Fruit fly (Drosophila melanogaster): ENCODE results near the gene Pp2C1.

Gene Pp2C1

DNA sequence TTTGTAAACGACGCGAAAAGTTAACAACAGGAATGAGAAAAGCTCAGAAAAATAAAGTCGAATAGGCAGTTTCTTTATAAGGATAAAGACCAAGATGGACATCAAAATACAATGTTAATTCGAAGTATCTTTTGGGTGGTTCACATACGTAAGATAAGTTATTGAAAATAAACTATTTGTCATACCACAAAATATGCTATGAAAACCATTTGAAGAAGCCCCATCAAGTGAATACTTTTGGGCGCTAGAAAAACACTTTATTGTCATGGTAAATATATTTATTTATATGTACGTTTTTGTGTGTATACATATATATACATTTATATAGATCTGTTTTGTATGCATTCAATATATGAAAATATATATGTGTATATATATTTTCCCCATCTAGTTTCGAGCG lies 28.8 kb downstream of the Pp2C1 start:
- no peak for TF ChIP-seq insv (optimal IDR thresholded peaks at IDR 0.05)
- TF ChIP-seq Sin3A (optimal IDR thresholded peaks at IDR 0.05), result no peak
- TF ChIP-seq h (optimal IDR thresholded peaks at IDR 0.05), result no peak
- TF ChIP-seq psq (optimal IDR thresholded peaks at IDR 0.05), result no peak
- no peak for TF ChIP-seq Myc (optimal IDR thresholded peaks at IDR 0.05)
- TF ChIP-seq ttk (optimal IDR thresholded peaks at IDR 0.05), result no peak

DNA sequence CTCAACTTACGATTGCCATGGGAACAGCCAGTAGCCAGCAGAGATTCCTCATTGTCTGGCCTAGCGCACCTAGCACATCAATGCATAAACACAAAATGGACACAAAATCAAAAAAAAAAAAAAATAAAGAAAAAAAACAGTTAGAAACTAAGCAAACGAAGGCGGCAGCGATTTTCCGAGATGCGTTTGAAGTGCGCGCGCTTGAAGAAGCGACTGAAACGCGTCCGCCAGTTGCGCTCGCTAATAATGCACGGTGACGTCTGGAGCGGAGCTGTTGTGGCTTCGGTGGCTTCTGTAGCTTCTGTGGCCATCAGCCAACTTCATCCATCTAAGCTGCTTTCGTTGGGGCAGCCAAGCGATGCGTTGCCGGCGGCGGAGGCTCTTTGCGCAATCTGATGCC lies 32.3 kb downstream of the Pp2C1 start, which contains the start of gene CG15473:
CG15473 (minus strand) TSS at position 101 of the 400 bp plus-strand sequence.
- TF ChIP-seq ttk (optimal IDR thresholded peaks at IDR 0.05) (no peak), Myc (optimal IDR thresholded peaks at IDR 0.05) (no peak), insv (optimal IDR thresholded peaks at IDR 0.05) (no peak), Sin3A (optimal IDR thresholded peaks at IDR 0.05) (no peak)

DNA sequence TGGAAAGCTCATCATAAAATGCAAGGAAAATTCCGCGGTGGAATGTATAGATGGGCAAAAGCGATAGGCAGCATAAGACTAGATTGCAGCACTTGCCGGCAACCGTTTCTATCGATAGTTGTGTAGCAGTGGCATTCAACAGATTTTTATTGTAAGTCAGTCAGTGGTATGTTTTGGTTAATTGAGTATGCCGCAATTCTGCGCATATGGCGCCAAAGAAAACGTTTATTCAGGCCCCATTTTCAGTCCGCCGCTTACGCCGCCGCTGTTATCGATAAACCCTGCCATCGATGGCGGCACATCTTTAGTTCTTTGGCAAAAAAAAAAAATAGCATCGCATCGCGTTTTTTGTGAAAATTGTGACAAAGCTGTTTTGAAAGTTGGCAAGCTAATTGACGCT lies 37.0 kb downstream of the Pp2C1 start, which contains the start of the genes Cbp80 and Torsin:
Cbp80 (plus strand) TSS at position 265 of the 400 bp plus-strand sequence.
Torsin (minus strand) TSS at position 282 of the 400 bp plus-strand sequence.
- TF ChIP-seq ttk (optimal IDR thresholded peaks at IDR 0.05) (no peak), Myc (optimal IDR thresholded peaks at IDR 0.05) (no peak), h (optimal IDR thresholded peaks at IDR 0.05) (no peak), insv (optimal IDR thresholded peaks at IDR 0.05) (no peak), Sin3A (optimal IDR thresholded peaks at IDR 0.05) (no peak), psq (optimal IDR thresholded peaks at IDR 0.05) (no peak)

DNA sequence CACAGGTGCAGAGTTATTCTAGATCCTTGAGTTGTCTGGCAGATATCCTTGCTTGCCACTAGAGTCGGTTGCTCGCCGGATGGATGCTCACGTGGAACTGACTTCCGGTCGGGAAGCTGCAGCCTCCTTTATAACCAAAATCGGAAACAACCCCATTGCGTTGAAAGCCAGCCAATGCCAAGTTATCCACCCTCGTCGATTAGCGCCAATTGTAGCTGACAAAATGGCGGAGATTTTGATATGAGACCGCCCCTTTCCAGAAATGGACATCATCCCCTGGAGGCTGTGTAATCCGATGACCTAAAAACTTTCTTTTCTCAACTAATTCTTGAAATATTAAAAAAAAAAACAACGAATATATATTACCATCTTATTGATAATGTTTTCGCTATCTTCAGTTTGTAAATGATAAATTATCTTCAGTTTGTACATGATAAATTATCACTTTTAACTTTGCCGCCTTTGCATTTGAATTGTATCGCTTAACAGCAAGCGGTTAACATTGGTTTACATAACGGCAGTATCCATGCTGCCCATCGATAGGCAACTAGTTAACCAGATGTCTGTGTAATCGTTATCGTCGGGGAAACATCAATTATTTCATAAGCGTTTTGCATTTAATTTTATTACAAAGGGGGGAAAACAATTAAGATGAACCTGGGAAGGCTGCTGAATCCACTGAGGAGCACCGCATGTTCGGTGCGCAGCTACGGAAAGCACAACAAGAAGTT lies 39.2 kb downstream of the Pp2C1 start, which contains the start of the genes HLH4C and mRpL30:
HLH4C (minus strand) TSS at position 99 of the 731 bp plus-strand sequence.
mRpL30 (plus strand) TSS at position 556 of the 731 bp plus-strand sequence.
- TF ChIP-seq Sin3A (optimal IDR thresholded peaks at IDR 0.05) (no peak), insv (optimal IDR thresholded peaks at IDR 0.05) (no peak), ttk (optimal IDR thresholded peaks at IDR 0.05) (no peak), psq (optimal IDR thresholded peaks at IDR 0.05) (no peak), h (optimal IDR thresholded peaks at IDR 0.05) (no peak)

DNA sequence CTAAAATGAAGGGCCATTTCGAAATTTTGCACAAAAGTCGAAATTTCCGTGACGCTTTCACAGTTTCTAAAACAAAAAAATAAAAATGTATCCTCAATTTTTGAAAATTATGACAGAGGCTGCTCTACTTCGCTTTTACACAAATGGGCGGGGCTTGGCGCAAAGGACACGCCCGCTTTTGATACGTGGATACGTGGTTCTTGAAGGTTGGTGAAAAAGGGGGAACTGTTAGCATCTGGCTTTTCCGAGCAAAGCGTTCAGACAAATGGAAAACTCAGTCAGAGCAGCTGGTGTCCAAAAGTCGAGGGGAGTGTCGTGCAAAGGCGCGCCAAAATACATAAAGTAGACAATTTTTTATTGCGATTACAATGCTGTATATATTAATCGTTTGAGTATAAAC lies 41.9 kb downstream of the Pp2C1 start, which contains the start of gene CG3062:
CG3062 (minus strand) TSS at position 101 of the 400 bp plus-strand sequence.
- no peak for TF ChIP-seq Sin3A (optimal IDR thresholded peaks at IDR 0.05)

DNA sequence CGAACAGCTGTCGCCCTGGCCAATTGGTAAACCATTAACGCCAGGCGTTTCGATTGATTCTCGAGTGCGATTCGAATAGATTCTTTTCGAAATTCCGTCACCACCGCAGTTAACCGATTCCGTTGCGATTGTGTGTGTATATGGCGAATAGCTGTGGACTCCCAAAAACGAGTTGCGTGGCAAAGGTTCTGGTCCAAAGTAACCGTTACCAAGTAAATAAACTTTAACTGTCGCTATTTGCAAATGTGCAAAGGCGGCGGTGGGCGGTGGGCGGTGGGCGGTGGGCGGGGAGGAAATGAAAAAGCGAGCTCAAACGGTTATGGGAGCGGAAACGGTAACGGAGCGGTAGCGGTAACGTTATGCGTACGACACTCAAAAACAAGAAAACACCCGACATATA lies 42.8 kb downstream of the Pp2C1 start, which contains the start of gene CG3081:
CG3081 (minus strand) TSS at position 101 of the 400 bp plus-strand sequence.
- no peak for TF ChIP-seq psq (optimal IDR thresholded peaks at IDR 0.05)
- TF ChIP-seq Myc (optimal IDR thresholded peaks at IDR 0.05), result no peak
- TF ChIP-seq Sin3A (optimal IDR thresholded peaks at IDR 0.05), result no peak
- no peak for TF ChIP-seq insv (optimal IDR thresholded peaks at IDR 0.05)
- no peak for TF ChIP-seq ttk (optimal IDR thresholded peaks at IDR 0.05)
- TF ChIP-seq h (optimal IDR thresholded peaks at IDR 0.05), result no peak

DNA sequence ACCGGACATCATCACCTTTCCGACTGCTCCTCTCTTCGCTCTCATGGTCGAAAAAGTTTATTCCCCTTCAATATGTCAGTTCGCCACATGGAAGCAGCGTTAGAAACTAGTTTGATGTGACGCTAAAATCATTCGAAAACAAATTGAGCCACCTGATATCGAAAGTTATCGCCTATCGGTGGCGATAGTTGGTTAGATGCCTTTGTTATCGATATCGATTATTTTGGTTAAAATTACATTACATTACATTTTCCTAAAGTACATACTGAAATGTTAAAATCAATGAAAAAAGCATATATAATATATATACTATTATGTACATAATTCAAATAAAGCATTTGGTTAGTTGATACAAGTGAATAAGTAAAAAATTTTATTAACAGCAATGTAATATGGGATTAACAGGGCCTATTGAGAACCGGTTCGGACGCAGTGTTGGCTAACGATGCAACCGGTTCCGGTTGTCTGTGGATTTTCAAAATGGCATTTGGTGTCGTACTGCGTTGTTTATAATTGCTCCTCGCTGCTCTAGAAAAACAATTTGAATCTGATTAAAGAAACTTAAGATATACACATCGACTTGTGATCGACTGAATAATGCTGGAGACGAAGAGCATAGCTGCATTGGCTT lies 50.7 kb downstream of the Pp2C1 start, which contains the start of the genes Alms1a and pon:
Alms1a (minus strand) TSS at position 149 of the 631 bp plus-strand sequence.
pon (plus strand) TSS at position 463 of the 631 bp plus-strand sequence.
- TF ChIP-seq Myc (optimal IDR thresholded peaks at IDR 0.05) (no peak), psq (optimal IDR thresholded peaks at IDR 0.05) (no peak), Sin3A (optimal IDR thresholded peaks at IDR 0.05) (no peak), ttk (optimal IDR thresholded peaks at IDR 0.05) (no peak), insv (optimal IDR thresholded peaks at IDR 0.05) (no peak), h (optimal IDR thresholded peaks at IDR 0.05) (no peak)

DNA sequence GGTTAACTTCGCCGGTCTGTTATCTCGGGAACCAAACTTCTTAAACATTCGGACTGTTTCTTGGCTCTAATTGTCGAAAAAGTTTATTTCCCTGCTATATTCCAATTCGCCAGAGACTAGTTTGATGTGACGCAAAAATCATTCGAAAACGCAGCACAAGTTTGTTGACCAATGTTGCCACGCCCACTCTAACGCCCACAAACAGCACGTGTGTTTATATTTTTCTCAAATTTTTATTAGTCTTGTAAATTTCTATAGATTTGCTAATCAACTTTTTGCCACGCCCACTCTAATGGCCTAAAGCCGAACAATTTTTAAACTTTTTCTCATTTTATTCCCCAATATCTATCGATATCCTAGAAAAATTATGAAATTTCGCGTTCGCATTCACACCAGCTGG lies 55.9 kb downstream of the Pp2C1 start, which contains the start of gene Alms1b:
Alms1b (minus strand) TSS at position 101 of the 400 bp plus-strand sequence.
- TF ChIP-seq ttk (optimal IDR thresholded peaks at IDR 0.05) (no peak), Myc (optimal IDR thresholded peaks at IDR 0.05) (no peak), Sin3A (optimal IDR thresholded peaks at IDR 0.05) (no peak), h (optimal IDR thresholded peaks at IDR 0.05) (no peak), psq (optimal IDR thresholded peaks at IDR 0.05) (no peak), insv (optimal IDR thresholded peaks at IDR 0.05) (no peak)
